Worm (Caenorhabditis elegans) whole organism, L2 larva: ENCODE data around the gene fipr-19.

Source experiments
- F13H6.1 ChIP-seq: sonication (generic microtip); optimal IDR thresholded peaks from 2 replicates; lab custom pipeline; 2016; ENCODE audit warnings: missing genetic modification characterization, missing compliant biosample characterization
- R02D3.7 ChIP-seq: fragments of 150-350 bp; optimal IDR thresholded peaks from 2 replicates; lab custom pipeline; 2014; ENCODE audit warnings: missing biosample characterization, missing genetic modification characterization
- ama-1 ChIP-seq: fragments of 150-350 bp; optimal IDR thresholded peaks from 2 replicates; lab custom pipeline; 2018; ENCODE audit warnings: inconsistent platforms
- ceh-82 ChIP-seq: fragments of 150-350 bp; optimal IDR thresholded peaks from 2 replicates; lab custom pipeline; 2014; ENCODE audit warnings: missing biosample characterization, missing genetic modification characterization
- egl-27 ChIP-seq: sonication (generic microtip); optimal IDR thresholded peaks from 3 replicates; lab custom pipeline; 2017; ENCODE audit warnings: missing biosample characterization, missing genetic modification reagents, missing genetic modification characterization
- lin-13 ChIP-seq: fragments of 150-350 bp; optimal IDR thresholded peaks from 2 replicates; lab custom pipeline; 2014; ENCODE audit warnings: missing biosample characterization, missing genetic modification reagents, missing genetic modification characterization
- lin-39 ChIP-seq: fragments of 150-350 bp; optimal IDR thresholded peaks from 2 replicates; lab custom pipeline; 2014; ENCODE audit warnings: missing biosample characterization, missing genetic modification reagents, missing genetic modification characterization
- nhr-12 ChIP-seq: fragments of 150-350 bp; optimal IDR thresholded peaks from 2 replicates; lab custom pipeline; 2014; ENCODE audit warnings: missing biosample characterization, missing genetic modification characterization
- nhr-237 ChIP-seq: fragments of 150-350 bp; optimal IDR thresholded peaks from 2 replicates; lab custom pipeline; 2014; ENCODE audit warnings: missing biosample characterization, missing genetic modification characterization
- skn-1 ChIP-seq: sonication (generic microtip); optimal IDR thresholded peaks from 2 replicates; lab custom pipeline; 2017; ENCODE audit warnings: missing biosample characterization, missing genetic modification characterization
- unc-39 ChIP-seq: fragments of 150-350 bp; optimal IDR thresholded peaks from 2 replicates; lab custom pipeline; 2014; ENCODE audit warnings: missing biosample characterization, missing genetic modification characterization
- unc-62 ChIP-seq: fragments of 150-350 bp; optimal IDR thresholded peaks from 2 replicates; lab custom pipeline; 2014; ENCODE audit warnings: missing biosample characterization, missing genetic modification reagents, missing genetic modification characterization
- zag-1 ChIP-seq: fragments of 150-350 bp; optimal IDR thresholded peaks from 2 replicates; lab custom pipeline; 2014; ENCODE audit warnings: missing biosample characterization, missing genetic modification characterization
- ztf-11 ChIP-seq: sonication (generic microtip); optimal IDR thresholded peaks from 2 replicates; lab custom pipeline; 2017; ENCODE audit warnings: missing biosample characterization, missing genetic modification characterization

DNA sequence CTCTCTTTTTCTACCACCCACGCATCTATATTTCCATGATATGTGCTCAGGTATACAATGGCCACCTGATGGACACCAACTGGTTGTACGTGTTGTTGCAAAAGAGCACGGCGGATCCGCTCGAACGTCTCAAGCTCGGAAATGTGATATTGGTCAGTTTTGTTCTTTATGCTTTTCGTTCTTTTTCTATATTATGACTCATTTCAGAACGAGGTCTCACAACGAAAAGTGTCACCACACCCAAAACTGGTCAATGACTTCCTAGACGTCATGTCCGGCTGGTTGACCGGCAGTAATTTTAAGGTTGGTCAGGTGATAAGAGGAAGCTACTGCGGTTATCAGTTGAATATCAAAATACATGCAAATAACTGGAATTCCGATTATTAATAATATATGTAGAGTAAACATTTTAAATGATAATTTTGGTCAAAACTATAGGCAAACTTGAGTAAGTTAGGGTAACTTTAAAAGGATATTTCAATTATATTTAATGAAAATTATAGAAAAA is 49.4 kb upstream of the fipr-19 start, which contains the start of gene cls-1:
- TF ChIP-seq ztf-11 (tag; lab: Kevin White, UChicago) (no peak), lin-39 (tag; lab: Kevin White, UChicago) (no peak), unc-62 (GFP tag; lab: Kevin White, UChicago) (no peak), nhr-12 (tag; lab: Kevin White, UChicago) (no peak), ama-1 (no peak), F13H6.1 (no peak), egl-27 (tag; lab: Kevin White, UChicago) (no peak), skn-1 (tag; lab: Kevin White, UChicago) (no peak), unc-39 (no peak), lin-13 (GFP tag; lab: Kevin White, UChicago) (no peak), R02D3.7 (no peak), nhr-237 (tag; lab: Kevin White, UChicago) (no peak), zag-1 (tag; lab: Kevin White, UChicago) (no peak), ceh-82 (tag; lab: Kevin White, UChicago) (no peak)
